Fruit fly (Drosophila melanogaster) whole organism, prepupa: ENCODE results near the gene CG13473.

Experiments
- Blimp-1 ChIP-seq: fragments of 200-800 bp; sonication (Bioruptor generic); optimal IDR thresholded peaks from 3 replicates; lab custom pipeline; 2017; ENCODE audit warnings: missing biosample characterization, missing genetic modification characterization, mild to moderate bottlenecking, moderate library complexity, missing genetic modification reagents
- CG10631 ChIP-seq: fragments of 200-800 bp; sonication (Bioruptor generic); optimal IDR thresholded peaks from 2 replicates; lab custom pipeline; 2016; ENCODE audit warnings: missing biosample characterization, missing genetic modification characterization
- CG11294 ChIP-seq: fragments of 200-800 bp; sonication (Bioruptor generic); IDR thresholded peaks from 2 replicates; pipeline ENCODE4 v1.3.6; 2022; ENCODE audit warnings: missing biosample characterization, missing genetic modification characterization
- CG11762 ChIP-seq: fragments of 200-800 bp; sonication (Bioruptor generic); optimal IDR thresholded peaks from 3 replicates; lab custom pipeline; 2016; ENCODE audit warnings: missing biosample characterization, missing genetic modification characterization; ENCODE audit not compliant: insufficient read depth
- CG11902 ChIP-seq: fragments of 200-800 bp; sonication (Bioruptor generic); optimal IDR thresholded peaks from 3 replicates; lab custom pipeline; 2016; ENCODE audit warnings: missing biosample characterization, missing genetic modification characterization
- CG15336 ChIP-seq: fragments of 200-800 bp; sonication (Bioruptor generic); IDR thresholded peaks from 2 replicates; pipeline ENCODE4 v1.3.6; 2022; ENCODE audit warnings: missing biosample characterization, missing genetic modification characterization
- CG1621 ChIP-seq: fragments of 200-800 bp; sonication (Bioruptor generic); optimal IDR thresholded peaks from 3 replicates; lab custom pipeline; 2018; ENCODE audit warnings: missing biosample characterization, mild to moderate bottlenecking, missing genetic modification characterization
- CG16779 ChIP-seq: fragments of 200-800 bp; sonication (Bioruptor generic); optimal IDR thresholded peaks from 3 replicates; lab custom pipeline; 2017; ENCODE audit warnings: missing biosample characterization, mild to moderate bottlenecking, missing genetic modification characterization
- CG31627 ChIP-seq: fragments of 200-800 bp; sonication (Bioruptor generic); optimal IDR thresholded peaks from 3 replicates; lab custom pipeline; 2016; ENCODE audit warnings: missing biosample characterization, missing genetic modification characterization
- CG32006 ChIP-seq: fragments of 200-800 bp; sonication (Bioruptor generic); optimal IDR thresholded peaks from 3 replicates; lab custom pipeline; 2017; ENCODE audit warnings: missing biosample characterization, mild to moderate bottlenecking, missing genetic modification characterization
- CG34406 ChIP-seq: fragments of 200-800 bp; sonication (Bioruptor generic); optimal IDR thresholded peaks from 3 replicates; lab custom pipeline; 2016; ENCODE audit warnings: missing biosample characterization, missing genetic modification characterization
- CG3919 ChIP-seq: fragments of 200-800 bp; sonication (Bioruptor generic); optimal IDR thresholded peaks from 3 replicates; lab custom pipeline; 2016; ENCODE audit warnings: missing biosample characterization, missing genetic modification characterization
- CG4318 ChIP-seq: fragments of 200-800 bp; sonication (Bioruptor generic); optimal IDR thresholded peaks from 3 replicates; lab custom pipeline; 2017; ENCODE audit warnings: missing biosample characterization, mild to moderate bottlenecking, missing genetic modification characterization
- CG6163 ChIP-seq: fragments of 200-800 bp; sonication (Bioruptor generic); IDR thresholded peaks from 3 replicates; pipeline ENCODE4 v1.3.6; 2022; ENCODE audit warnings: missing biosample characterization, missing genetic modification characterization
- CG6276 ChIP-seq: fragments of 200-800 bp; sonication (Bioruptor generic); optimal IDR thresholded peaks from 2 replicates; lab custom pipeline; 2017; ENCODE audit warnings: missing biosample characterization, mild to moderate bottlenecking, missing genetic modification characterization
- CG6792 ChIP-seq: fragments of 200-800 bp; sonication (Bioruptor generic); optimal IDR thresholded peaks from 3 replicates; lab custom pipeline; 2016; ENCODE audit warnings: missing biosample characterization, missing genetic modification characterization
- CG8119 ChIP-seq: fragments of 200-800 bp; sonication (Bioruptor generic); IDR thresholded peaks from 3 replicates; pipeline ENCODE4 v1.3.6; 2022; ENCODE audit warnings: missing biosample characterization, missing genetic modification characterization
- CG8319 ChIP-seq: fragments of 200-800 bp; sonication (Bioruptor generic); optimal IDR thresholded peaks from 3 replicates; lab custom pipeline; 2016; ENCODE audit warnings: missing biosample characterization, missing genetic modification characterization
- CG8632 ChIP-seq: fragments of 200-800 bp; sonication (Bioruptor generic); optimal IDR thresholded peaks from 3 replicates; lab custom pipeline; 2016; ENCODE audit warnings: missing biosample characterization, missing genetic modification characterization
- CG9139 ChIP-seq: fragments of 200-800 bp; sonication (Bioruptor generic); optimal IDR thresholded peaks from 3 replicates; lab custom pipeline; 2017; ENCODE audit warnings: missing biosample characterization, mild to moderate bottlenecking, missing genetic modification characterization
- Eip75B ChIP-seq: fragments of 200-800 bp; sonication (Bioruptor generic); optimal IDR thresholded peaks from 3 replicates; lab custom pipeline; 2016; ENCODE audit warnings: missing biosample characterization, missing genetic modification characterization
- Eip93F ChIP-seq: fragments of 200-800 bp; sonication (Bioruptor generic); optimal IDR thresholded peaks from 2 replicates; lab custom pipeline; 2016; ENCODE audit warnings: missing biosample characterization, mild to moderate bottlenecking, missing genetic modification characterization
- Ets21C ChIP-seq: fragments of 200-800 bp; sonication (Bioruptor generic); optimal IDR thresholded peaks from 3 replicates; lab custom pipeline; 2016; ENCODE audit warnings: missing biosample characterization, missing genetic modification characterization
- Ets96B ChIP-seq: fragments of 200-800 bp; optimal IDR thresholded peaks from 2 replicates; lab custom pipeline; 2019; ENCODE audit warnings: missing biosample characterization, mild to moderate bottlenecking, missing genetic modification characterization, moderate library complexity
- Gug ChIP-seq: fragments of 200-800 bp; sonication (Bioruptor generic); IDR thresholded peaks from 2 replicates; pipeline ENCODE4 v1.3.6; 2022; ENCODE audit warnings: missing biosample characterization, missing genetic modification characterization
- Hr4 ChIP-seq: fragments of 200-800 bp; sonication (Bioruptor generic); optimal IDR thresholded peaks from 3 replicates; lab custom pipeline; 2016; ENCODE audit warnings: missing biosample characterization, missing genetic modification characterization
- Met ChIP-seq: fragments of 200-800 bp; sonication (Bioruptor generic); optimal IDR thresholded peaks from 3 replicates; lab custom pipeline; 2016; ENCODE audit warnings: missing biosample characterization, missing genetic modification characterization
- OdsH ChIP-seq: fragments of 200-800 bp; sonication (Bioruptor generic); optimal IDR thresholded peaks from 3 replicates; lab custom pipeline; 2016; ENCODE audit warnings: missing biosample characterization, missing genetic modification characterization
- Sox102F ChIP-seq: fragments of 200-800 bp; sonication (Bioruptor generic); optimal IDR thresholded peaks from 2 replicates; lab custom pipeline; 2016; ENCODE audit warnings: missing biosample characterization, mild to moderate bottlenecking, missing genetic modification characterization
- Sox14 ChIP-seq: fragments of 200-800 bp; sonication (Bioruptor generic); optimal IDR thresholded peaks from 3 replicates; lab custom pipeline; 2016; ENCODE audit warnings: missing biosample characterization, missing genetic modification characterization
- Sox15 ChIP-seq: fragments of 200-800 bp; sonication (Bioruptor generic); optimal IDR thresholded peaks from 3 replicates; lab custom pipeline; 2016; ENCODE audit warnings: missing biosample characterization, missing genetic modification characterization
- cyc ChIP-seq: fragments of 200-800 bp; sonication (Bioruptor generic); optimal IDR thresholded peaks from 3 replicates; lab custom pipeline; 2016; ENCODE audit warnings: missing biosample characterization, missing genetic modification characterization
- dac ChIP-seq: fragments of 200-800 bp; sonication (Bioruptor generic); optimal IDR thresholded peaks from 2 replicates; lab custom pipeline; 2017; ENCODE audit warnings: missing biosample characterization, mild to moderate bottlenecking, missing genetic modification characterization
- eg ChIP-seq: fragments of 200-800 bp; sonication (Bioruptor generic); IDR thresholded peaks from 3 replicates; pipeline ENCODE4 v1.3.6; 2022; ENCODE audit warnings: missing biosample characterization, missing genetic modification characterization
- esn ChIP-seq: fragments of 200-800 bp; sonication (Bioruptor generic); optimal IDR thresholded peaks from 2 replicates; lab custom pipeline; 2016; ENCODE audit warnings: missing biosample characterization, mild to moderate bottlenecking, missing genetic modification characterization, moderate library complexity
- fd59A ChIP-seq: fragments of 200-800 bp; sonication (Bioruptor generic); optimal IDR thresholded peaks from 2 replicates; lab custom pipeline; 2017; ENCODE audit warnings: missing biosample characterization, mild to moderate bottlenecking, missing genetic modification characterization, missing genetic modification reagents
- fkh ChIP-seq: fragments of 200-800 bp; sonication (Bioruptor generic); optimal IDR thresholded peaks from 3 replicates; lab custom pipeline; 2017; ENCODE audit warnings: missing biosample characterization, mild to moderate bottlenecking, missing genetic modification characterization, moderate library complexity
- lz ChIP-seq: fragments of 200-800 bp; sonication (Bioruptor generic); optimal IDR thresholded peaks from 3 replicates; lab custom pipeline; 2016; ENCODE audit warnings: missing biosample characterization, missing genetic modification characterization
- pdm3 ChIP-seq: fragments of 200-800 bp; sonication (Bioruptor generic); optimal IDR thresholded peaks from 3 replicates; lab custom pipeline; 2016; ENCODE audit warnings: missing biosample characterization, missing genetic modification characterization
- salr ChIP-seq, 2 experiments: fragments of 200-800 bp; sonication (Bioruptor generic); optimal IDR thresholded peaks; 3 replicates each; lab custom pipeline; 2016 to 2018; ENCODE audit warnings: missing biosample characterization in 2 of 2, missing genetic modification characterization in 2 of 2, mild to moderate bottlenecking in 1 of 2
- spab ChIP-seq: fragments of 200-800 bp; sonication (Bioruptor generic); optimal IDR thresholded peaks from 2 replicates; lab custom pipeline; 2017; ENCODE audit warnings: missing biosample characterization, mild to moderate bottlenecking, missing genetic modification characterization, missing genetic modification reagents
- ss ChIP-seq, 2 experiments: fragments of 200-800 bp; sonication (Bioruptor generic); optimal IDR thresholded peaks; 2 replicates in 1 of 2; 3 replicates in 1 of 2; lab custom pipeline; 2017 to 2018; ENCODE audit warnings: mild to moderate bottlenecking in 2 of 2, missing biosample characterization in 2 of 2, missing genetic modification characterization in 2 of 2, moderate library complexity in 1 of 2
- svp ChIP-seq: fragments of 200-800 bp; sonication (Bioruptor generic); peaks from one replicate; lab custom pipeline; 2016; ENCODE audit warnings: missing biosample characterization, missing genetic modification characterization
- topi ChIP-seq: fragments of 200-800 bp; sonication (Bioruptor generic); optimal IDR thresholded peaks from 3 replicates; lab custom pipeline; 2016; ENCODE audit warnings: missing biosample characterization, missing genetic modification characterization
- vri ChIP-seq: fragments of 200-800 bp; sonication (Bioruptor generic); optimal IDR thresholded peaks from 3 replicates; lab custom pipeline; 2016; ENCODE audit warnings: missing biosample characterization, mild to moderate bottlenecking, missing genetic modification characterization

CG13473 gene

dm6 chr3L:14759097-14759795 lies 30.7 kb downstream of the CG13473 start (continued):
- peak; percentile 100 for TF ChIP-seq Sox14 (GFP tag; lab: Kevin White, UChicago)
- TF ChIP-seq CG11762 (GFP tag; lab: Kevin White, UChicago): peak; percentile 100
- peak; percentile 99 for TF ChIP-seq CG8632 (GFP tag; lab: Kevin White, UChicago)
- TF ChIP-seq CG6163 (GFP tag; lab: Robert Waterston, UW): peak; percentile 99
- peak; percentile 100 for TF ChIP-seq CG3919 (GFP tag; lab: Kevin White, UChicago)
- peak; percentile 99 for TF ChIP-seq CG8319 (GFP tag; lab: Kevin White, UChicago)
- peak; percentile 99 for TF ChIP-seq CG16779 (tag; lab: Kevin White, UChicago)
- peak; percentile 100 for TF ChIP-seq CG34406 (GFP tag; lab: Kevin White, UChicago)
- TF ChIP-seq dac: peak; percentile 100
- TF ChIP-seq fd59A: peak; percentile 99
- TF ChIP-seq CG6792: peak; percentile 99
- TF ChIP-seq Met (GFP tag; lab: Kevin White, UChicago): peak; percentile 99
- TF ChIP-seq vri (GFP tag; lab: Kevin White, UChicago): peak; percentile 98
- peak; percentile 99 for TF ChIP-seq cyc (GFP tag; lab: Kevin White, UChicago)
- peak; percentile 99 for TF ChIP-seq CG31627 (GFP tag; lab: Kevin White, UChicago)
- peak; percentile 99 for TF ChIP-seq CG9139 (GFP tag; lab: Kevin White, UChicago)
- TF ChIP-seq CG8119 (GFP tag; lab: Robert Waterston, UW): peak; percentile 100
- TF ChIP-seq Eip75B: peak; percentile 100
- TF ChIP-seq Ets96B (tag; lab: Kevin White, UChicago): peak; percentile 100
- peak; percentile 100 for TF ChIP-seq CG4318 (GFP tag; lab: Kevin White, UChicago)
- peak; percentile 99 for TF ChIP-seq fkh (GFP tag; lab: Kevin White, UChicago)
- TF ChIP-seq Blimp-1 (GFP tag; lab: Kevin White, UChicago): peak; percentile 97
- peak; percentile 99 for TF ChIP-seq CG1621
- peak; percentile 100 for TF ChIP-seq pdm3 (GFP tag; lab: Kevin White, UChicago)
- TF ChIP-seq salr (GFP tag; optimal IDR thresholded peaks at IDR 0.05; lab: Kevin White, UChicago): peak; percentile 98 to 100

DNA sequence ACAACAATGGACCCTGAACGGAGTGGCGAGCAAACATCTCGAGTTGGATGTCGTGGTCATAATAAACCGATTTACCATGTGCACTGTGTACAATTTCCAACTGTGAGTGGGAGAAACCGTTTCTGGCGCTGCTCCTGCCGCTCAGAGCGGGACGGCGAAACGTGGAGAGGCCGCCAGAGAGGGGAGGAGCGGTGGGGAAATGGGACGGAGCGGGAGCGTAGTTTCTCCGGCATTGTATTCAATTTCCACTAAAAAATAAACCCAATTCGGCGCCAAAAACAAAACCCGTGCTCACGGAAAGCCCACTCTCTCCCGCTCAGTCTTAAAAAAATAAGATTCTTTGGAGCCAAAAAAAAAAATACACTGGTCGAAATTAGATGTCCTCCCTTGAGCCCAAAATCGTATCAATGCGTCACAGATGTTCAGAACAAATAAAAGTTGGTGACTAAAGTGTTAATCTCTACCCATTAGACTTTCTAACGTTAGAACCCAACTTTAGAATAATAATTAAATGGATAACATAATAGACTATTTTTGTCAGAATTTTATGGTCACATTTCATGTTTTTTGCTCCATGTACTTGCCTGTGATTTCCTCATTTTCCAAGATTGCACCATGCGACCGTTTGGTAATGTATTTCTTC lies 31.5 kb downstream of the CG13473 start:
- TF ChIP-seq CG31627 (GFP tag; lab: Kevin White, UChicago): peak; percentile 59
- no peak for TF ChIP-seq Eip93F (GFP tag; lab: Kevin White, UChicago)
- peak; percentile 82 for TF ChIP-seq CG15336 (GFP tag; lab: Robert Waterston, UW)
- TF ChIP-seq CG11762 (GFP tag; lab: Kevin White, UChicago): peak; percentile 21
- TF ChIP-seq CG4318 (GFP tag; lab: Kevin White, UChicago): no peak
- peak; percentile 58 for TF ChIP-seq CG3919 (GFP tag; lab: Kevin White, UChicago)
- TF ChIP-seq Sox15 (GFP tag; lab: Kevin White, UChicago): no peak
- peak; percentile 49 for TF ChIP-seq topi
- peak; percentile 12 for TF ChIP-seq CG1621
- peak; percentile 45; the same call in 1 of the 2 replicates for TF ChIP-seq Gug
- peak; percentile 20 for TF ChIP-seq CG10631 (GFP tag; lab: Kevin White, UChicago)
- peak; percentile 58 for TF ChIP-seq Sox14 (GFP tag; lab: Kevin White, UChicago)
- peak; percentile 65 for TF ChIP-seq esn (GFP tag; lab: Kevin White, UChicago)
- TF ChIP-seq svp (GFP tag; lab: Kevin White, UChicago): peak; percentile 90
- peak; percentile 45 for TF ChIP-seq vri (GFP tag; lab: Kevin White, UChicago)
- TF ChIP-seq CG16779 (tag; lab: Kevin White, UChicago): no peak
- peak; percentile 9; the same call in 1 of the 2 replicates for TF ChIP-seq CG11294
- peak; percentile 57 for TF ChIP-seq OdsH
- peak; percentile 32 for TF ChIP-seq CG8632 (GFP tag; lab: Kevin White, UChicago)
- TF ChIP-seq eg (GFP tag; lab: Robert Waterston, UW): peak; percentile 59
- peak; percentile 77 for TF ChIP-seq Hr4 (GFP tag; lab: Kevin White, UChicago)
- peak; percentile 65 for TF ChIP-seq pdm3 (GFP tag; lab: Kevin White, UChicago)
- TF ChIP-seq CG32006 (GFP tag; lab: Kevin White, UChicago): peak; percentile 55
- peak; percentile 67 for TF ChIP-seq CG6276
- TF ChIP-seq lz (GFP tag; lab: Kevin White, UChicago): peak; percentile 59
- TF ChIP-seq spab (GFP tag; lab: Kevin White, UChicago): no peak
- TF ChIP-seq CG8119 (GFP tag; lab: Robert Waterston, UW): peak; percentile 63; the same call in 2 of the 3 replicates
- TF ChIP-seq ss (GFP tag; optimal IDR thresholded peaks at IDR 0.05; lab: Kevin White, UChicago): no peak
- TF ChIP-seq Sox102F (GFP tag; lab: Kevin White, UChicago): peak; percentile 63
- no peak for TF ChIP-seq CG9139 (GFP tag; lab: Kevin White, UChicago)
- peak; percentile 36 for TF ChIP-seq CG34406 (GFP tag; lab: Kevin White, UChicago)
- peak; percentile 14 for TF ChIP-seq Ets21C (GFP tag; lab: Kevin White, UChicago)
- no peak for TF ChIP-seq fd59A
- peak; percentile 72 for TF ChIP-seq Met (GFP tag; lab: Kevin White, UChicago)
- TF ChIP-seq CG11902 (GFP tag; lab: Kevin White, UChicago): no peak
